Worm (Caenorhabditis elegans) whole organism, L4 larva: Measurements from ENCODE around the gene col-179.

ENCODE experiments used
- F49E8.2 ChIP-seq: sonication (generic microtip); optimal IDR thresholded peaks from 2 replicates; lab custom pipeline; 2016; ENCODE audit warnings: missing compliant biosample characterization, mild to moderate bottlenecking, missing genetic modification characterization, borderline replicate concordance
- dmd-6 ChIP-seq: fragments of 200-800 bp; sonication (Bioruptor generic); IDR thresholded peaks from 2 replicates; pipeline ENCODE4 v1.3.6; 2022; ENCODE audit warnings: missing genetic modification reagents, missing genetic modification characterization, missing compliant biosample characterization
- egl-27 ChIP-seq: sonication (generic microtip); optimal IDR thresholded peaks from 3 replicates; lab custom pipeline; 2017; ENCODE audit warnings: missing biosample characterization, missing genetic modification reagents, missing genetic modification characterization
- mdl-1 ChIP-seq, 2 experiments: fragments of 150-350 bp in 1 of 2; sonication (generic microtip) in 1 of 2; optimal IDR thresholded peaks; 2 replicates each; lab custom pipeline; 2014 to 2017; ENCODE audit warnings: missing biosample characterization in 2 of 2, missing genetic modification characterization in 2 of 2
- unc-39 ChIP-seq: sonication (generic microtip); optimal IDR thresholded peaks from 2 replicates; lab custom pipeline; 2017; ENCODE audit warnings: missing biosample characterization, missing genetic modification characterization
- zag-1 ChIP-seq: fragments of 150-350 bp; optimal IDR thresholded peaks from 2 replicates; lab custom pipeline; 2014; ENCODE audit warnings: missing biosample characterization, missing genetic modification characterization

DNA sequence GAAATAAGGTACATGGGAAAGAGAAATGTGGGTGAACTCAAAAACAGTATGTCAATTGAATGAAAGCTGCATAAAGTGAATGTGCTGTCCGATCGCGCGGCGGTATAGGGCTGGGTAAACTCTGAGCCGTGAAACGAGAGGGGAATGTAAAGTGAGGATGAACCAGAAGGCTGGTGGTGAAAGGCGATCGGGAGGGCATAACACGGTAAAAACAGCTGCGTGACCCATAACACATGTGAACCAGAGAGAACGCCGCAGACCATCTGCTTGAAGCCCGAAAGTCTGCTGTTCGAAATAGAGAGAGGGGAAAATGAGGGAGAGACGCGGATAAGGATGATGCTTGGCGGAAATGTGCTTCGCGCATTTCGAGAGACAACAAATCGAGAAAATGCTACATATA is 9.2 kb downstream of the col-179 start:
- TF ChIP-seq unc-39 (no peak), egl-27 (no peak), dmd-6 (no peak), F49E8.2 (no peak), mdl-1 (tag; optimal IDR thresholded peaks at IDR 0.05; lab: Kevin White, UChicago) (no peak), zag-1 (tag; lab: Kevin White, UChicago) (no peak)
